Worm (Caenorhabditis elegans): ENCODE measurements around the gene egl-26.

ce11 chrII:57370-57769 is 12.1 kb upstream of the egl-26 start, which contains the start of gene ascc-1:
- TF ChIP-seq pha-4 (GFP tag; IDR thresholded peaks at IDR 0.05) (no peak), pha-4 (tag; optimal IDR thresholded peaks at IDR 0.05) (no peak), lin-15B (tag; optimal IDR thresholded peaks at IDR 0.05) (no peak)
